Fruit fly (Drosophila melanogaster) whole organism, embryonic: ENCODE results near the gene Non3.

ENCODE experiments used
- CG11093 ChIP-seq: fragments of 200-800 bp; sonication (Bioruptor generic); IDR thresholded peaks from 3 replicates; pipeline ENCODE4 v1.3.6; 2022; ENCODE audit warnings: missing biosample characterization, missing genetic modification characterization
- CG11696 ChIP-seq: fragments of 200-800 bp; sonication (Bioruptor generic); IDR thresholded peaks from 2 replicates; pipeline ENCODE4 v1.3.6; 2022; ENCODE audit warnings: missing biosample characterization, missing genetic modification characterization
- CG14014 ChIP-seq: fragments of 200-800 bp; sonication (Bioruptor generic); IDR thresholded peaks from 2 replicates; pipeline ENCODE4 v1.3.6; 2022; ENCODE audit warnings: missing biosample characterization, missing genetic modification characterization
- CG14860 ChIP-seq: fragments of 200-800 bp; sonication (Bioruptor generic); IDR thresholded peaks from 3 replicates; pipeline ENCODE4 v1.3.6; 2022; ENCODE audit warnings: missing biosample characterization, missing genetic modification characterization; ENCODE audit not compliant: partially characterized antibody
- CG15601 ChIP-seq: fragments of 200-800 bp; sonication (Bioruptor generic); optimal IDR thresholded peaks from 3 replicates; lab custom pipeline; 2019; ENCODE audit warnings: missing biosample characterization, mild to moderate bottlenecking, missing genetic modification characterization, moderate library complexity
- CG16813 ChIP-seq: fragments of 200-800 bp; sonication (Bioruptor generic); IDR thresholded peaks from 3 replicates; pipeline ENCODE4 v1.3.6; 2022; ENCODE audit warnings: missing biosample characterization, missing genetic modification characterization; ENCODE audit not compliant: partially characterized antibody
- CG17359 ChIP-seq: fragments of 200-800 bp; sonication (Bioruptor generic); optimal IDR thresholded peaks from 3 replicates; lab custom pipeline; 2018; ENCODE audit warnings: missing biosample characterization, mild to moderate bottlenecking, missing genetic modification characterization, moderate library complexity
- CG17385 ChIP-seq: fragments of 200-800 bp; sonication (Bioruptor generic); optimal IDR thresholded peaks from 3 replicates; lab custom pipeline; 2018; ENCODE audit warnings: missing biosample characterization, mild to moderate bottlenecking, missing genetic modification characterization
- CG17912 ChIP-seq: fragments of 200-800 bp; sonication (Bioruptor generic); optimal IDR thresholded peaks from 2 replicates; lab custom pipeline; 2018; ENCODE audit warnings: missing biosample characterization, mild to moderate bottlenecking, missing genetic modification characterization
- CG18262 ChIP-seq: fragments of 200-800 bp; optimal IDR thresholded peaks from 3 replicates; lab custom pipeline; 2019; ENCODE audit warnings: missing biosample characterization, mild to moderate bottlenecking, missing genetic modification characterization, moderate library complexity
- CG2712 ChIP-seq: fragments of 200-800 bp; optimal IDR thresholded peaks from 3 replicates; lab custom pipeline; 2019; ENCODE audit warnings: missing biosample characterization, mild to moderate bottlenecking, missing genetic modification characterization, moderate library complexity
- CG32772 ChIP-seq: fragments of 200-800 bp; sonication (Bioruptor generic); IDR thresholded peaks from 2 replicates; pipeline ENCODE4 v1.3.6; 2022; ENCODE audit warnings: missing biosample characterization, missing genetic modification characterization
- CG33213 ChIP-seq: fragments of 200-800 bp; sonication (Bioruptor generic); optimal IDR thresholded peaks from 3 replicates; lab custom pipeline; 2016; ENCODE audit warnings: missing biosample characterization, missing genetic modification characterization
- CG3995 ChIP-seq: fragments of 200-800 bp; sonication (Bioruptor generic); optimal IDR thresholded peaks from 3 replicates; lab custom pipeline; 2016; ENCODE audit warnings: missing biosample characterization, missing genetic modification characterization
- CG6689 ChIP-seq: fragments of 200-800 bp; sonication (Bioruptor generic); IDR thresholded peaks from 2 replicates; pipeline ENCODE4 v1.3.6; 2022; ENCODE audit warnings: missing biosample characterization, missing genetic modification characterization
- CG7271 ChIP-seq: fragments of 200-800 bp; sonication (Bioruptor generic); optimal IDR thresholded peaks from 2 replicates; lab custom pipeline; 2018; ENCODE audit warnings: missing biosample characterization, mild to moderate bottlenecking, missing genetic modification characterization, moderate library complexity
- CG7963 ChIP-seq: fragments of 200-800 bp; sonication (Bioruptor generic); IDR thresholded peaks from 3 replicates; pipeline ENCODE4 v1.3.6; 2022; ENCODE audit warnings: missing biosample characterization, missing genetic modification characterization; ENCODE audit not compliant: partially characterized antibody
- CG7987 ChIP-seq: fragments of 200-800 bp; sonication (Bioruptor generic); optimal IDR thresholded peaks from 2 replicates; lab custom pipeline; 2018; ENCODE audit warnings: missing biosample characterization, mild to moderate bottlenecking, missing genetic modification characterization, moderate library complexity
- Dll ChIP-seq: fragments of 200-800 bp; sonication (Bioruptor generic); IDR thresholded peaks from 4 replicates; pipeline ENCODE4 v1.3.6; 2022; ENCODE audit warnings: missing biosample characterization, missing genetic modification characterization; ENCODE audit not compliant: partially characterized antibody
- Fer3 ChIP-seq: fragments of 200-800 bp; sonication (Bioruptor generic); optimal IDR thresholded peaks from 2 replicates; lab custom pipeline; 2018; ENCODE audit warnings: missing biosample characterization, mild to moderate bottlenecking, missing genetic modification characterization, moderate library complexity
- Hand ChIP-seq: fragments of 200-800 bp; sonication (Bioruptor generic); optimal IDR thresholded peaks from 2 replicates; lab custom pipeline; 2017; ENCODE audit warnings: mild to moderate bottlenecking, missing biosample characterization, missing genetic modification reagents, missing genetic modification characterization
- Nf-YA ChIP-seq: fragments of 200-800 bp; sonication (Bioruptor generic); IDR thresholded peaks from 2 replicates; pipeline ENCODE4 v1.3.6; 2022; ENCODE audit warnings: missing biosample characterization, missing genetic modification characterization
- Nf-YC ChIP-seq: fragments of 200-800 bp; optimal IDR thresholded peaks from 3 replicates; lab custom pipeline; 2019; ENCODE audit warnings: missing biosample characterization, mild to moderate bottlenecking, missing genetic modification characterization, moderate library complexity
- Opbp ChIP-seq: fragments of 200-800 bp; sonication (Bioruptor generic); IDR thresholded peaks from 3 replicates; pipeline ENCODE4 v1.3.6; 2022; ENCODE audit warnings: missing biosample characterization, missing genetic modification characterization; ENCODE audit not compliant: partially characterized antibody
- Scr ChIP-seq: fragments of 200-800 bp; sonication (Bioruptor generic); IDR thresholded peaks from 2 replicates; pipeline ENCODE4 v1.3.6; 2022; ENCODE audit warnings: missing biosample characterization, missing genetic modification characterization; ENCODE audit not compliant: partially characterized antibody
- Sin3A ChIP-seq: fragments of >200 bp; optimal IDR thresholded peaks from 2 replicates; lab custom pipeline; 2018
- Tbp ChIP-seq: fragments of >200 bp; optimal IDR thresholded peaks from 2 replicates; lab custom pipeline; 2018; ENCODE audit warnings: missing biosample characterization, missing genetic modification characterization
- abd-A ChIP-seq: fragments of 200-800 bp; sonication (Bioruptor generic); optimal IDR thresholded peaks from 3 replicates; lab custom pipeline; 2019; ENCODE audit warnings: missing biosample characterization, mild to moderate bottlenecking, missing genetic modification characterization, moderate library complexity
- bbx ChIP-seq: fragments of 200-800 bp; sonication (Bioruptor generic); IDR thresholded peaks from 2 replicates; pipeline ENCODE4 v1.3.6; 2022; ENCODE audit warnings: missing biosample characterization, missing genetic modification characterization; ENCODE audit not compliant: partially characterized antibody
- ci ChIP-seq: fragments of 200-800 bp; sonication (Bioruptor generic); IDR thresholded peaks from 3 replicates; pipeline ENCODE4 v1.3.6; 2022; ENCODE audit warnings: missing biosample characterization, missing genetic modification characterization
- dati ChIP-seq: fragments of 200-800 bp; sonication (Bioruptor generic); IDR thresholded peaks from 2 replicates; pipeline ENCODE4 v1.3.6; 2022; ENCODE audit warnings: missing biosample characterization, missing genetic modification characterization
- ewg ChIP-seq: fragments of 200-800 bp; sonication (Bioruptor generic); optimal IDR thresholded peaks from 3 replicates; lab custom pipeline; 2017; ENCODE audit warnings: mild to moderate bottlenecking, missing biosample characterization, missing genetic modification reagents, missing genetic modification characterization
- gce ChIP-seq: fragments of 200-800 bp; sonication (Bioruptor generic); IDR thresholded peaks from 3 replicates; pipeline ENCODE4 v1.3.6; 2022; ENCODE audit warnings: missing biosample characterization, missing genetic modification characterization
- gem ChIP-seq: fragments of 200-800 bp; sonication (Bioruptor generic); optimal IDR thresholded peaks from 2 replicates; lab custom pipeline; 2019; ENCODE audit warnings: missing biosample characterization, mild to moderate bottlenecking, missing genetic modification characterization, moderate library complexity
- grn ChIP-seq: fragments of 200-800 bp; sonication (Bioruptor generic); optimal IDR thresholded peaks from 3 replicates; lab custom pipeline; 2017; ENCODE audit warnings: missing biosample characterization, missing genetic modification characterization
- gsb-n ChIP-seq: fragments of 200-800 bp; sonication (Bioruptor generic); optimal IDR thresholded peaks from 3 replicates; lab custom pipeline; 2018; ENCODE audit warnings: missing biosample characterization, mild to moderate bottlenecking, missing genetic modification characterization
- hth ChIP-seq: fragments of >200 bp; optimal IDR thresholded peaks from 2 replicates; lab custom pipeline; 2017; ENCODE audit warnings: inconsistent platforms
- nerfin-1 ChIP-seq: fragments of 200-800 bp; sonication (Bioruptor generic); optimal IDR thresholded peaks from 3 replicates; lab custom pipeline; 2019; ENCODE audit warnings: missing biosample characterization, mild to moderate bottlenecking, missing genetic modification characterization, moderate library complexity
- otp ChIP-seq: fragments of 200-800 bp; sonication (Bioruptor generic); IDR thresholded peaks from 3 replicates; pipeline ENCODE4, ENCODE4 v1.3.6; 2022; ENCODE audit warnings: missing biosample characterization, missing genetic modification characterization
- pfk ChIP-seq: fragments of 200-800 bp; sonication (Bioruptor generic); optimal IDR thresholded peaks from 2 replicates; lab custom pipeline; 2018; ENCODE audit warnings: missing biosample characterization, mild to moderate bottlenecking, missing genetic modification characterization, moderate library complexity
- repo ChIP-seq: fragments of 200-800 bp; sonication (Bioruptor generic); optimal IDR thresholded peaks from 2 replicates; lab custom pipeline; 2016; ENCODE audit warnings: missing biosample characterization, missing genetic modification characterization
- sim ChIP-seq: fragments of 200-800 bp; sonication (Bioruptor generic); IDR thresholded peaks from 2 replicates; pipeline ENCODE4 v1.3.6; 2022; ENCODE audit warnings: missing biosample characterization, missing genetic modification characterization
- sug ChIP-seq: fragments of 200-800 bp; optimal IDR thresholded peaks from 2 replicates; lab custom pipeline; 2019; ENCODE audit warnings: missing biosample characterization, mild to moderate bottlenecking, missing genetic modification characterization, moderate library complexity
- tap ChIP-seq: fragments of 200-800 bp; optimal IDR thresholded peaks from 3 replicates; lab custom pipeline; 2019; ENCODE audit warnings: missing biosample characterization, mild to moderate bottlenecking, missing genetic modification characterization, moderate library complexity
- toy ChIP-seq: fragments of 200-800 bp; sonication (Bioruptor generic); IDR thresholded peaks from 2 replicates; pipeline ENCODE4 v1.3.6; 2022; ENCODE audit warnings: missing biosample characterization, missing genetic modification characterization
- trem ChIP-seq: fragments of 200-800 bp; optimal IDR thresholded peaks from 3 replicates; lab custom pipeline; 2019; ENCODE audit warnings: missing biosample characterization, mild to moderate bottlenecking, missing genetic modification characterization, moderate library complexity
- zen ChIP-seq: fragments of 200-800 bp; sonication (Bioruptor generic); optimal IDR thresholded peaks from 3 replicates; lab custom pipeline; 2018; ENCODE audit warnings: missing biosample characterization, mild to moderate bottlenecking, missing genetic modification characterization, moderate library complexity

Gene Non3

dm6 chr3R:18235879-18236278 is 12.4 kb downstream of the Non3 start, which contains the start of gene repo (continued):
- TF ChIP-seq Opbp (GFP tag; lab: Robert Waterston, UW) (0 out of 3 replicates have a peak, but pooled peaks have one; percentile 30), CG17359 (tag; lab: Kevin White, UChicago) (no peak), Dll (GFP tag; lab: Robert Waterston, UW) (0 out of 4 replicates have a peak, but pooled peaks have one; percentile 40), nerfin-1 (peak; percentile 43), Fer3 (tag; lab: Kevin White, UChicago) (no peak), Hand (GFP tag; lab: Kevin White, UChicago) (no peak), toy (GFP tag; lab: Robert Waterston, UW) (no peak), CG14014 (no peak), Nf-YA (GFP tag; lab: Robert Waterston, UW) (peak; percentile 89), Nf-YC (tag; lab: Kevin White, UChicago) (peak; percentile 98), Tbp (GFP tag; lab: Kevin White, UChicago) (no peak), abd-A (tag; lab: Kevin White, UChicago) (no peak), CG7271 (no peak), trem (tag; lab: Kevin White, UChicago) (no peak), CG32772 (GFP tag; lab: Robert Waterston, UW) (peak; percentile 36; the same call in 1 of the 2 replicates), CG7963 (GFP tag; lab: Robert Waterston, UW) (no peak), CG15601 (tag; lab: Kevin White, UChicago) (peak; percentile 3), bbx (GFP tag; lab: Robert Waterston, UW) (peak; percentile 27; the same call in 1 of the 2 replicates), repo (GFP tag; lab: Kevin White, UChicago) (peak; percentile 19), dati (no peak), zen (tag; lab: Kevin White, UChicago) (peak; percentile 37), ci (GFP tag; lab: Robert Waterston, UW) (0 out of 3 replicates have a peak, but pooled peaks have one; percentile 22), ewg (GFP tag; lab: Kevin White, UChicago) (peak; percentile 18), CG3995 (no peak), otp (GFP tag; lab: Robert Waterston, UW) (0 out of 3 replicates have a peak, but pooled peaks have one; percentile 25)

- TF ChIP-seq CG11093 (GFP tag; lab: Robert Waterston, UW): no peak
- peak; percentile 77 for TF ChIP-seq trem (tag; lab: Kevin White, UChicago)
- 0 out of 2 replicates have a peak, but pooled peaks have one; percentile 23 for TF ChIP-seq sim (GFP tag; lab: Robert Waterston, UW)
- TF ChIP-seq CG16813 (GFP tag; lab: Robert Waterston, UW): peak; percentile 70
- TF ChIP-seq Nf-YA (GFP tag; lab: Robert Waterston, UW): 0 out of 2 replicates have a peak, but pooled peaks have one; percentile 5
- peak; percentile 49 for TF ChIP-seq CG33213
- TF ChIP-seq Scr (GFP tag; lab: Robert Waterston, UW): peak; percentile 74
- peak; percentile 7 for TF ChIP-seq pfk (GFP tag; lab: Kevin White, UChicago)
- TF ChIP-seq CG6689 (GFP tag; lab: Robert Waterston, UW): peak; percentile 33; the same call in 1 of the 2 replicates
- TF ChIP-seq gce: no peak
- TF ChIP-seq grn (GFP tag; lab: Kevin White, UChicago): no peak
- peak; percentile 22; the same call in 1 of the 3 replicates for TF ChIP-seq CG14860
- peak; percentile 16 for TF ChIP-seq tap (tag; lab: Kevin White, UChicago)
- TF ChIP-seq gsb-n (tag; lab: Kevin White, UChicago): peak; percentile 37
- peak; percentile 43 for TF ChIP-seq CG18262 (tag; lab: Kevin White, UChicago)
- peak; percentile 98 for TF ChIP-seq Sin3A (lab: Kevin White, UChicago)
- no peak for TF ChIP-seq hth (lab: Kevin White, UChicago)
- TF ChIP-seq CG7987: peak; percentile 17
- TF ChIP-seq sug (tag; lab: Kevin White, UChicago): peak; percentile 22
- no peak for TF ChIP-seq CG17912 (GFP tag; lab: Kevin White, UChicago)
- peak; percentile 71 for TF ChIP-seq gem
- peak; percentile 51 for TF ChIP-seq CG17385 (GFP tag; lab: Kevin White, UChicago)
- peak; percentile 63 for TF ChIP-seq CG2712 (tag; lab: Kevin White, UChicago)
- TF ChIP-seq CG11696 (GFP tag; lab: Robert Waterston, UW): no peak
These were observed 18.8 kb downstream of the Non3 start, which contains the start of the genes CG7156 and 14-3-3epsilon for dm6 chr3R:18242089-18242955. CG7156 (minus strand) TSS chr3R:18242159. 14-3-3epsilon (plus strand) TSS chr3R:18242531.
